Worm (Caenorhabditis elegans): ENCODE data around the gene smu-2.
A peak's percentile ranks its signal among the peaks of the same experiment; 100 is the strongest.

Gene smu-2

DNA sequence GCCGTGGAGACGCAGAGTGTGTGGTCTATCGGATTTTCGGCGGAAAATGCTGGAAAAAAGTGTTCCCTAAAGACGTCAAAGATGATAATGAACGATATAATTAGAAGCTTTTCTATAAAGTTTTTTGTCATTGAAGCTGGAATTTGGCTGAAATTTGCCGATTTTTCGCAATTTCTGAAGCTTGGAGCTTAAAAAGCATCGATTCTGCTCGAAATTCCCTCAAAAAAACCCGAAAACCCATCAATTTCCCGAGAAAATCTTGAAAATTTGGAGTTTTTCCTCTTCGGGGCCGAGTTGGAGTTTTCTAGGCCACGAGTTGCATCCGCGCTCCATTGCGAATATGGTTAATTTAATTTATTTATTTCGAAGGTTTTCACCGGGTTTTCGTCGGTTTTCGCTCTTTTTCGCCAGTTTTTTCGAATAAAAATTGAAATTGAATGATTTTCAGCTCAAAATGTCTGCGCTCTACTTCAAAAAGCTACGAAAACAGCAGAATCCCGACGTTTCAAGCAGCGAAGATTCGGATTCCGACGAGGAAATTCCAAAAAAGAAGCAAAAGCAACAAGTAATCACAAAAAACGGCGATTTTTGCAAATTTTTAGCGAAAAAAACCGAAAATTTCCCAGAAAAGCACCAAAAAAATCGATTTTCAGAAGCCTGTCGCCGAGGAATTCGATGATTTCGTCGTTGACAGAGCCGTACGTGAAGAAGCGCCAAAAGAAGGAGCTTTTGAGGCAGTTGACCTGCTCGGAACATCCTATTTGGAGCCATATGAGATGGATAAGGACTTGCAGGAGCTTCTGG is 20.5 kb downstream of the smu-2 start, which contains the start of the genes col-71 and Y49F6B.2 (continued):
- TF ChIP-seq sptf-2 (GFP tag; optimal IDR thresholded peaks at IDR 0.05): no peak
- TF ChIP-seq ekl-4 (GFP tag; IDR thresholded peaks at IDR 0.05): 0 out of 2 replicates have a peak, but pooled peaks have one; percentile 55
- no peak for TF ChIP-seq lin-26 (GFP tag; IDR thresholded peaks at IDR 0.05)
- peak; percentile 72 for TF ChIP-seq ceh-27 (GFP tag; optimal IDR thresholded peaks at IDR 0.05)
- TF ChIP-seq F37B4.10 (GFP tag; IDR thresholded peaks at IDR 0.05): no peak
- TF ChIP-seq rec-8 (tag; optimal IDR thresholded peaks at IDR 0.05): peak; percentile 37 to 49
- no peak for TF ChIP-seq egl-18 (GFP tag; IDR thresholded peaks at IDR 0.05)
- TF ChIP-seq ztf-3 (GFP tag; optimal IDR thresholded peaks at IDR 0.05): no peak
- no peak for TF ChIP-seq nhr-120 (GFP tag; IDR thresholded peaks at IDR 0.05)
- peak; percentile 49 for TF ChIP-seq tbp1 (GFP tag; optimal IDR thresholded peaks at IDR 0.05)
- no peak for TF ChIP-seq mes-4 (tag; optimal IDR thresholded peaks at IDR 0.05)
- peak; percentile 68; the same call in 1 of the 2 replicates for TF ChIP-seq lir-1 (GFP tag; conservative IDR thresholded peaks at IDR 0.05)
- TF ChIP-seq snpc-1.1 (tag; optimal IDR thresholded peaks at IDR 0.05; ENCODE audit: insufficient read depth): no peak
- TF ChIP-seq pbrm-1 (GFP tag; IDR thresholded peaks at IDR 0.05): peak; percentile 58; the same call in 1 of the 2 replicates
- TF ChIP-seq fkh-3 (tag; optimal IDR thresholded peaks at IDR 0.05): no peak
- TF ChIP-seq Y56A3A.18 (GFP tag; IDR thresholded peaks at IDR 0.05): no peak
- no peak for TF ChIP-seq attf-6 (GFP tag; IDR thresholded peaks at IDR 0.05)
- no peak for TF ChIP-seq F39B2.1 (GFP tag; IDR thresholded peaks at IDR 0.05)
- peak in 1 of 2 experiments; percentile 52 for TF ChIP-seq let-607 (tag; optimal IDR thresholded peaks at IDR 0.05)
- no peak for TF ChIP-seq chd-7 (tag; optimal IDR thresholded peaks at IDR 0.05)
- TF ChIP-seq ccch-3 (GFP tag; optimal IDR thresholded peaks at IDR 0.05): no peak
- no peak for TF ChIP-seq ztf-18 (tag; optimal IDR thresholded peaks at IDR 0.05)
- TF ChIP-seq let-526 (GFP tag; IDR thresholded peaks at IDR 0.05): 0 out of 2 replicates have a peak, but pooled peaks have one; percentile 8
- no peak for TF ChIP-seq C17E4.6 (GFP tag; IDR thresholded peaks at IDR 0.05)
- no peak for TF ChIP-seq dpff-1 (tag; optimal IDR thresholded peaks at IDR 0.05)
- no peak for TF ChIP-seq ceh-58 (GFP tag; IDR thresholded peaks at IDR 0.05)
- TF ChIP-seq F57C9.4 (tag; optimal IDR thresholded peaks at IDR 0.05): no peak
- TF ChIP-seq K12H6.12 (tag; optimal IDR thresholded peaks at IDR 0.05): peak; percentile 44
- TF ChIP-seq bed-2 (GFP tag; IDR thresholded peaks at IDR 0.05): peak; percentile 59; the same call in 1 of the 2 replicates
- TF ChIP-seq unc-62 (GFP tag; optimal IDR thresholded peaks at IDR 0.05): no peak
- TF ChIP-seq F57A8.1 (GFP tag; optimal IDR thresholded peaks at IDR 0.05): no peak
- TF ChIP-seq F33H1.4 (GFP tag; IDR thresholded peaks at IDR 0.05): peak; percentile 54
- TF ChIP-seq ztf-26 (tag; optimal IDR thresholded peaks at IDR 0.05): no peak
- no peak for TF ChIP-seq cebp-1 (GFP tag; IDR thresholded peaks at IDR 0.05)
- TF ChIP-seq cebp-1 (tag; optimal IDR thresholded peaks at IDR 0.05): peak; percentile 53
- peak; percentile 98 for TF ChIP-seq mcd-1 (GFP tag; IDR thresholded peaks at IDR 0.05)
- TF ChIP-seq B0019.2 (GFP tag; conservative IDR thresholded peaks at IDR 0.05): no peak
- peak; percentile 27 for TF ChIP-seq efl-1 (GFP tag; optimal IDR thresholded peaks at IDR 0.05)
- TF ChIP-seq nhr-27 (tag; optimal IDR thresholded peaks at IDR 0.05): no peak
- TF ChIP-seq egl-44 (GFP tag; IDR thresholded peaks at IDR 0.05): no peak
- TF ChIP-seq hrde-1 (tag; optimal IDR thresholded peaks at IDR 0.05; ENCODE audit: borderline replicate concordance): no peak
- no peak for TF ChIP-seq dpl-1 (GFP tag; optimal IDR thresholded peaks at IDR 0.05)
- TF ChIP-seq hlh-12 (tag; optimal IDR thresholded peaks at IDR 0.05): no peak
- no peak for TF ChIP-seq nfya-1 (tag; optimal IDR thresholded peaks at IDR 0.05; ENCODE audit: borderline replicate concordance, insufficient read depth)
- TF ChIP-seq madf-8 (GFP tag; conservative IDR thresholded peaks at IDR 0.05): peak; percentile 28; the same call in 1 of the 2 replicates
- peak; percentile 92 for TF ChIP-seq dox-1 (GFP tag; IDR thresholded peaks at IDR 0.05)
- TF ChIP-seq ceh-91 (GFP tag; IDR thresholded peaks at IDR 0.05): peak; percentile 55

Measured in whole organism, young adult.